Worm (Caenorhabditis elegans) whole organism, mixed stage, embryonic: ENCODE measurements around the gene F12A10.6.

Source experiments
- blmp-1 ChIP-seq: fragments of 150-350 bp; optimal IDR thresholded peaks from 2 replicates; lab custom pipeline; 2014; ENCODE audit warnings: missing biosample characterization, missing genetic modification characterization
- elt-3 ChIP-seq: fragments of 150-350 bp; optimal IDR thresholded peaks from 2 replicates; lab custom pipeline; 2014; ENCODE audit warnings: missing biosample characterization, missing genetic modification characterization
- mep-1 ChIP-seq: fragments of 150-350 bp; optimal IDR thresholded peaks from 2 replicates; lab custom pipeline; 2017; ENCODE audit warnings: missing biosample characterization, missing genetic modification reagents, missing genetic modification characterization, inconsistent platforms
- mls-2 ChIP-seq: sonication (generic microtip); optimal IDR thresholded peaks from 2 replicates; lab custom pipeline; 2016; ENCODE audit warnings: mild to moderate bottlenecking, missing genetic modification characterization, moderate library complexity, missing compliant biosample characterization
- nhr-12 ChIP-seq: fragments of 150-350 bp; optimal IDR thresholded peaks from 2 replicates; lab custom pipeline; 2014; ENCODE audit warnings: missing biosample characterization, missing genetic modification characterization
- nhr-237 ChIP-seq: fragments of 150-350 bp; optimal IDR thresholded peaks from 2 replicates; lab custom pipeline; 2014; ENCODE audit warnings: missing biosample characterization, missing genetic modification characterization
- nhr-28 ChIP-seq: fragments of 150-350 bp; optimal IDR thresholded peaks from 2 replicates; lab custom pipeline; 2014; ENCODE audit warnings: missing biosample characterization, missing genetic modification characterization
- nhr-76 ChIP-seq: sonication (generic microtip); optimal IDR thresholded peaks from 2 replicates; lab custom pipeline; 2017; ENCODE audit warnings: missing biosample characterization, missing genetic modification characterization
- pha-4 ChIP-seq: fragments of 150-350 bp; optimal IDR thresholded peaks from 2 replicates; lab custom pipeline; 2018; ENCODE audit warnings: missing biosample characterization, missing genetic modification reagents, missing genetic modification characterization
- sptf-1 ChIP-seq: sonication (generic microtip); optimal IDR thresholded peaks from 2 replicates; lab custom pipeline; 2017; ENCODE audit warnings: mild to moderate bottlenecking, missing genetic modification characterization, moderate library complexity, missing compliant biosample characterization
- unc-62 ChIP-seq: fragments of 150-350 bp; optimal IDR thresholded peaks from 2 replicates; lab custom pipeline; 2014; ENCODE audit warnings: missing biosample characterization, missing genetic modification reagents, missing genetic modification characterization
- zip-8 ChIP-seq: fragments of 150-350 bp; optimal IDR thresholded peaks from 2 replicates; lab custom pipeline; 2014; ENCODE audit warnings: missing biosample characterization, missing genetic modification characterization
- ztf-11 ChIP-seq: fragments of 150-350 bp; optimal IDR thresholded peaks from 2 replicates; lab custom pipeline; 2014; ENCODE audit warnings: missing biosample characterization, missing genetic modification characterization

- TF ChIP-seq nhr-12 (tag; lab: Kevin White, UChicago) (no peak), pha-4 (tag; lab: Kevin White, UChicago) (no peak), nhr-76 (tag; lab: Kevin White, UChicago) (no peak), nhr-28 (no peak), elt-3 (tag; lab: Kevin White, UChicago) (no peak), mls-2 (tag; lab: Kevin White, UChicago) (no peak), unc-62 (no peak), zip-8 (no peak), sptf-1 (tag; lab: Kevin White, UChicago) (no peak), ztf-11 (tag; lab: Kevin White, UChicago) (no peak), mep-1 (tag; lab: Kevin White, UChicago) (no peak), nhr-237 (no peak), blmp-1 (tag; lab: Kevin White, UChicago) (no peak)
These were observed 23.3 kb upstream of the F12A10.6 start, which contains the start of gene ZK177.9 for ce11 chrII:5517643-5518042.
